Worm (Caenorhabditis elegans) whole organism, young adult: ENCODE results near the gene T07F8.1.

Experiments
- F57C9.4 ChIP-seq: sonication (generic microtip); optimal IDR thresholded peaks from 2 replicates; lab custom pipeline; 2017; ENCODE audit warnings: mild to moderate bottlenecking, missing genetic modification characterization, missing compliant biosample characterization
- T07F8.4 ChIP-seq: sonication (generic microtip); optimal IDR thresholded peaks from 2 replicates; lab custom pipeline; 2016; ENCODE audit warnings: mild to moderate bottlenecking, missing genetic modification characterization, moderate library complexity, missing compliant biosample characterization
- ama-1 ChIP-seq, 3 experiments: fragments of 150-350 bp in 1 of 3; sonication (generic microtip) in 2 of 3; optimal IDR thresholded peaks; 2 replicates each; lab custom pipeline; 2014 to 2018; ENCODE audit warnings: missing biosample characterization in 2 of 3, missing genetic modification characterization in 2 of 3, missing genetic modification reagents in 2 of 3
- ceh-27 ChIP-seq: fragments of 200-800 bp; sonication (Bioruptor generic); optimal IDR thresholded peaks from 2 replicates; lab custom pipeline; 2018; ENCODE audit warnings: mild to moderate bottlenecking, missing genetic modification characterization, moderate library complexity, missing compliant biosample characterization
- him-1 ChIP-seq: sonication (generic microtip); optimal IDR thresholded peaks from 2 replicates; lab custom pipeline; 2016; ENCODE audit warnings: missing genotype, missing genetic modification reagents, missing genetic modification characterization, missing compliant biosample characterization
- hsf-1 ChIP-seq: fragments of 200-800 bp; sonication (Bioruptor generic); IDR thresholded peaks from 2 replicates; pipeline ENCODE4 v1.3.6; 2022; ENCODE audit warnings: missing genetic modification reagents, missing genetic modification characterization, missing compliant biosample characterization
- lsl-1 ChIP-seq: fragments of 200-800 bp; sonication (Bioruptor generic); optimal IDR thresholded peaks from 2 replicates; lab custom pipeline; 2018; ENCODE audit warnings: mild to moderate bottlenecking, missing genetic modification characterization, moderate library complexity, missing compliant biosample characterization
- madf-8 ChIP-seq: fragments of 200-800 bp; sonication (Bioruptor generic); conservative IDR thresholded peaks from 2 replicates; pipeline ENCODE4 v1.3.6; 2022; ENCODE audit warnings: missing genetic modification reagents, missing genetic modification characterization, missing compliant biosample characterization
- pha-4 ChIP-seq: fragments of 150-350 bp; sonication (generic microtip); optimal IDR thresholded peaks from 2 replicates; lab custom pipeline; 2014; ENCODE audit warnings: missing biosample characterization, missing genetic modification reagents, missing genetic modification characterization
- tlf-1 ChIP-seq: fragments of 200-800 bp; sonication (Bioruptor generic); optimal IDR thresholded peaks from 2 replicates; lab custom pipeline; 2018; ENCODE audit warnings: mild to moderate bottlenecking, missing genetic modification characterization, missing compliant biosample characterization
- ztf-18 ChIP-seq: sonication (generic microtip); optimal IDR thresholded peaks from 2 replicates; lab custom pipeline; 2016; ENCODE audit warnings: missing genotype, mild to moderate bottlenecking, missing genetic modification characterization, missing compliant biosample characterization

- TF ChIP-seq F57C9.4 (tag; lab: Kevin White, UChicago) (no peak), ceh-27 (no peak), pha-4 (tag; lab: Kevin White, UChicago) (no peak), madf-8 (GFP tag; lab: Robert Waterston, UW) (no peak), hsf-1 (no peak), ztf-18 (tag; lab: Kevin White, UChicago) (no peak), ama-1 (optimal IDR thresholded peaks at IDR 0.05; lab: Kevin White, UChicago) (no peak), ama-1 (GFP tag; optimal IDR thresholded peaks at IDR 0.05; lab: Kevin White, UChicago) (no peak), lsl-1 (GFP tag; lab: Kevin White, UChicago) (no peak), him-1 (no peak), tlf-1 (GFP tag; lab: Kevin White, UChicago) (no peak), T07F8.4 (tag; lab: Kevin White, UChicago) (no peak)
Measured at ce11 chrII:7146240-7146639, 2.0 kb upstream of the T07F8.1 start.
